Fruit fly (Drosophila melanogaster): Measurements from ENCODE around the gene nonC.

DNA sequence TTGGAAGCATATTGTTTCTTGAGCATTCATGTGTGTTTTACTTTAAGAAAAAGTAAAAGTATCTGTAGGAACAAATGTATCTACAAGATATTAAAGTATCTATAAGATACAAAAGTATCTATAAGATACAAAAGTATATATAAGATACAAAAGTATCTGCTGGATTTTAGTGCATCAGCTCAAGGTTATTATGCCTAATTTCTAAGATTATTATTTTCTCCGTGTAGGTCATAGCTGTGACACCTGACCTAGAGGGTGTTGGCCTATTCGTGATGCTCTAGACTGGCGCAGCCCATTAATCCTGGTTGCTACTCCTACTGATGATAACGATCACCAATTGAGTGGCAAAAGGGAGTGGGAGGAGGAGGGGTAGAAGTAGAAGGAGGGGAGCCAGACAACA, 46.2 kb upstream of the nonC start:
- TF ChIP-seq Blimp-1 (GFP tag; optimal IDR thresholded peaks at IDR 0.05) (no peak), pdm3 (GFP tag; optimal IDR thresholded peaks at IDR 0.05) (peak; percentile 38), CG16779 (tag; optimal IDR thresholded peaks at IDR 0.05) (no peak), CG31627 (GFP tag; optimal IDR thresholded peaks at IDR 0.05) (no peak), CG32006 (GFP tag; optimal IDR thresholded peaks at IDR 0.05) (peak; percentile 36), dsx (GFP tag; optimal IDR thresholded peaks at IDR 0.05; ENCODE audit: poor library complexity, severe bottlenecking) (peak; percentile 29), CG1621 (tag; optimal IDR thresholded peaks at IDR 0.05) (no peak), OdsH (GFP tag; optimal IDR thresholded peaks at IDR 0.05) (peak; percentile 19), lz (GFP tag; optimal IDR thresholded peaks at IDR 0.05) (peak; percentile 29), cyc (GFP tag; optimal IDR thresholded peaks at IDR 0.05) (no peak), Ets21C (GFP tag; optimal IDR thresholded peaks at IDR 0.05) (no peak), salr (GFP tag; optimal IDR thresholded peaks at IDR 0.05) (no peak)

Data from whole organism, prepupa.